Fruit fly (Drosophila melanogaster) Kc167 (cell line): ENCODE measurements around the gene GckIII.

ENCODE experiments used
- Sin3A ChIP-seq: fragments of >200 bp; optimal IDR thresholded peaks from 2 replicates; lab custom pipeline; 2018; ENCODE audit warnings: missing external identifiers
- h ChIP-seq: fragments of >200 bp; optimal IDR thresholded peaks from 3 replicates; lab custom pipeline; 2018; ENCODE audit warnings: missing external identifiers
- insv ChIP-seq: fragments of >200 bp; optimal IDR thresholded peaks from 3 replicates; lab custom pipeline; 2018; ENCODE audit warnings: missing external identifiers
- psq ChIP-seq: fragments of >200 bp; optimal IDR thresholded peaks from 2 replicates; lab custom pipeline; 2017; ENCODE audit warnings: missing external identifiers

dm6 chr3R:17065018-17065784, 20.1 kb upstream of the GckIII start:
- TF ChIP-seq Sin3A (lab: Kevin White, UChicago) (no peak), h (lab: Kevin White, UChicago) (no peak), insv (no peak), psq (lab: Kevin White, UChicago) (no peak)
